Fruit fly (Drosophila melanogaster) whole organism, wandering third instar larva: Measurements from ENCODE around the gene CG11353.

Source experiments
- Abd-B ChIP-seq: fragments of >200 bp; optimal IDR thresholded peaks from 2 replicates; lab custom pipeline; 2017; ENCODE audit warnings: missing biosample characterization, missing genetic modification characterization
- Dfd ChIP-seq: fragments of >200 bp; optimal IDR thresholded peaks from 2 replicates; lab custom pipeline; 2017; ENCODE audit warnings: missing biosample characterization, missing genetic modification characterization
- Jra ChIP-seq: sonication (Bioruptor generic); optimal IDR thresholded peaks from 2 replicates; lab custom pipeline; 2016; ENCODE audit warnings: missing biosample characterization, missing genetic modification characterization
- Sp1 ChIP-seq: fragments of 200-800 bp; sonication (Bioruptor generic); optimal IDR thresholded peaks from 3 replicates; lab custom pipeline; 2019; ENCODE audit warnings: missing biosample characterization, mild to moderate bottlenecking, missing genetic modification characterization, moderate library complexity
- Vsx2 ChIP-seq: fragments of 200-300, 225-300 bp; sonication (Bioruptor generic); optimal IDR thresholded peaks from 2 replicates; lab custom pipeline; 2018; ENCODE audit warnings: missing biosample characterization, missing genetic modification characterization; ENCODE audit not compliant: partially characterized antibody
- h ChIP-seq: fragments of 200-800 bp; sonication (Bioruptor generic); optimal IDR thresholded peaks from 3 replicates; lab custom pipeline; 2016; ENCODE audit warnings: missing biosample characterization, mild to moderate bottlenecking, missing genetic modification characterization
- pan ChIP-seq: fragments of >200 bp; optimal IDR thresholded peaks from 2 replicates; lab custom pipeline; 2017
- psq ChIP-seq: fragments of 200-800 bp; sonication (Bioruptor generic); optimal IDR thresholded peaks from 3 replicates; lab custom pipeline; 2017; ENCODE audit warnings: missing biosample characterization, mild to moderate bottlenecking, missing genetic modification characterization, moderate library complexity
- sv ChIP-seq: fragments of 200-800 bp; sonication (Bioruptor generic); optimal IDR thresholded peaks from 3 replicates; lab custom pipeline; 2016; ENCODE audit warnings: missing biosample characterization, missing genetic modification characterization

DNA sequence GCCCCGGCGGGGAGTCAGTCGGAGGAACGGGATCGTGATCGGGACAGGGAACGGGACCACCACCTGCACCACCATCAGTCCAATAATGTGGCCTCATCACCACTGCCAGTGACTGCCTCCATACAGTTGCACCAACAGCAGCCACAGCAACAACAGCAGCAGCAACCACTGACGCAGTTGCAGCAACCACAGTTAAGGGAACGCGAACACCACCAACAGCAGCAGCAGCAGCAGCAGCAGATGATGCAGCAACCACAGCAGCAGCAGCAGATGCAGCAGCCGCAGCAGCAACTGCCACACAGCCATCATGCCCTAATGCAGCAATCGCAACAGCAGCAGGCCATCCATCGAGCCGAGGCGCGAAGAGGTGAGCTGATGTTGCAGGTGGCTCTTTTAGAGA is 42.4 kb downstream of the CG11353 start:
- TF ChIP-seq Dfd (peak; percentile 93), h (no peak), psq (GFP tag; lab: Kevin White, UChicago) (no peak), Abd-B (GFP tag; lab: Kevin White, UChicago) (no peak), pan (no peak), Sp1 (GFP tag; lab: Kevin White, UChicago) (no peak), sv (GFP tag; lab: Kevin White, UChicago) (no peak), Vsx2 (GFP tag; lab: Kevin White, UChicago) (no peak), Jra (GFP tag; lab: Kevin White, UChicago) (no peak)
